Fruit fly (Drosophila melanogaster) whole organism, prepupa: ENCODE measurements around the gene CG11726.
A peak's percentile ranks its signal among the peaks of the same experiment; 100 is the strongest.

ENCODE experiments used
- Blimp-1 ChIP-seq: fragments of 200-800 bp; sonication (Bioruptor generic); optimal IDR thresholded peaks from 3 replicates; lab custom pipeline; 2017; ENCODE audit warnings: missing biosample characterization, missing genetic modification characterization, mild to moderate bottlenecking, moderate library complexity, missing genetic modification reagents
- CG11294 ChIP-seq: fragments of 200-800 bp; sonication (Bioruptor generic); IDR thresholded peaks from 2 replicates; pipeline ENCODE4 v1.3.6; 2022; ENCODE audit warnings: missing biosample characterization, missing genetic modification characterization
- CG11762 ChIP-seq: fragments of 200-800 bp; sonication (Bioruptor generic); optimal IDR thresholded peaks from 3 replicates; lab custom pipeline; 2016; ENCODE audit warnings: missing biosample characterization, missing genetic modification characterization; ENCODE audit not compliant: insufficient read depth
- CG11902 ChIP-seq: fragments of 200-800 bp; sonication (Bioruptor generic); optimal IDR thresholded peaks from 3 replicates; lab custom pipeline; 2016; ENCODE audit warnings: missing biosample characterization, missing genetic modification characterization
- CG15336 ChIP-seq: fragments of 200-800 bp; sonication (Bioruptor generic); IDR thresholded peaks from 2 replicates; pipeline ENCODE4 v1.3.6; 2022; ENCODE audit warnings: missing biosample characterization, missing genetic modification characterization
- CG1621 ChIP-seq: fragments of 200-800 bp; sonication (Bioruptor generic); optimal IDR thresholded peaks from 3 replicates; lab custom pipeline; 2018; ENCODE audit warnings: missing biosample characterization, mild to moderate bottlenecking, missing genetic modification characterization
- CG16779 ChIP-seq: fragments of 200-800 bp; sonication (Bioruptor generic); optimal IDR thresholded peaks from 3 replicates; lab custom pipeline; 2017; ENCODE audit warnings: missing biosample characterization, mild to moderate bottlenecking, missing genetic modification characterization
- CG3032 ChIP-seq: fragments of 200-800 bp; optimal IDR thresholded peaks from 2 replicates; lab custom pipeline; 2019; ENCODE audit warnings: missing biosample characterization, mild to moderate bottlenecking, missing genetic modification characterization, moderate library complexity
- CG31627 ChIP-seq: fragments of 200-800 bp; sonication (Bioruptor generic); optimal IDR thresholded peaks from 3 replicates; lab custom pipeline; 2016; ENCODE audit warnings: missing biosample characterization, missing genetic modification characterization
- CG32006 ChIP-seq: fragments of 200-800 bp; sonication (Bioruptor generic); optimal IDR thresholded peaks from 3 replicates; lab custom pipeline; 2017; ENCODE audit warnings: missing biosample characterization, mild to moderate bottlenecking, missing genetic modification characterization
- CG34406 ChIP-seq: fragments of 200-800 bp; sonication (Bioruptor generic); optimal IDR thresholded peaks from 3 replicates; lab custom pipeline; 2016; ENCODE audit warnings: missing biosample characterization, missing genetic modification characterization
- CG4318 ChIP-seq: fragments of 200-800 bp; sonication (Bioruptor generic); optimal IDR thresholded peaks from 3 replicates; lab custom pipeline; 2017; ENCODE audit warnings: missing biosample characterization, mild to moderate bottlenecking, missing genetic modification characterization
- CG6276 ChIP-seq: fragments of 200-800 bp; sonication (Bioruptor generic); optimal IDR thresholded peaks from 2 replicates; lab custom pipeline; 2017; ENCODE audit warnings: missing biosample characterization, mild to moderate bottlenecking, missing genetic modification characterization
- CG6792 ChIP-seq: fragments of 200-800 bp; sonication (Bioruptor generic); optimal IDR thresholded peaks from 3 replicates; lab custom pipeline; 2016; ENCODE audit warnings: missing biosample characterization, missing genetic modification characterization
- CG6808 ChIP-seq: fragments of 200-800 bp; sonication (Bioruptor generic); optimal IDR thresholded peaks from 3 replicates; lab custom pipeline; 2017; ENCODE audit warnings: missing biosample characterization, missing genetic modification characterization, mild to moderate bottlenecking, moderate library complexity, missing genetic modification reagents
- CG7368 ChIP-seq: fragments of 200-800 bp; sonication (Bioruptor generic); optimal IDR thresholded peaks from 3 replicates; lab custom pipeline; 2016; ENCODE audit warnings: missing biosample characterization, missing genetic modification characterization
- CG8119 ChIP-seq: fragments of 200-800 bp; sonication (Bioruptor generic); IDR thresholded peaks from 3 replicates; pipeline ENCODE4 v1.3.6; 2022; ENCODE audit warnings: missing biosample characterization, missing genetic modification characterization
- CG8319 ChIP-seq: fragments of 200-800 bp; sonication (Bioruptor generic); optimal IDR thresholded peaks from 3 replicates; lab custom pipeline; 2016; ENCODE audit warnings: missing biosample characterization, missing genetic modification characterization
- CG8632 ChIP-seq: fragments of 200-800 bp; sonication (Bioruptor generic); optimal IDR thresholded peaks from 3 replicates; lab custom pipeline; 2016; ENCODE audit warnings: missing biosample characterization, missing genetic modification characterization
- CG9139 ChIP-seq: fragments of 200-800 bp; sonication (Bioruptor generic); optimal IDR thresholded peaks from 3 replicates; lab custom pipeline; 2017; ENCODE audit warnings: missing biosample characterization, mild to moderate bottlenecking, missing genetic modification characterization
- Eip75B ChIP-seq: fragments of 200-800 bp; sonication (Bioruptor generic); optimal IDR thresholded peaks from 3 replicates; lab custom pipeline; 2016; ENCODE audit warnings: missing biosample characterization, missing genetic modification characterization
- Eip78C ChIP-seq: fragments of 200-800 bp; sonication (Bioruptor generic); peaks from one replicate; lab custom pipeline; 2016; ENCODE audit warnings: missing biosample characterization, missing genetic modification characterization
- Eip93F ChIP-seq: fragments of 200-800 bp; sonication (Bioruptor generic); optimal IDR thresholded peaks from 2 replicates; lab custom pipeline; 2016; ENCODE audit warnings: missing biosample characterization, mild to moderate bottlenecking, missing genetic modification characterization
- Ets21C ChIP-seq: fragments of 200-800 bp; sonication (Bioruptor generic); optimal IDR thresholded peaks from 3 replicates; lab custom pipeline; 2016; ENCODE audit warnings: missing biosample characterization, missing genetic modification characterization
- Ets96B ChIP-seq: fragments of 200-800 bp; optimal IDR thresholded peaks from 2 replicates; lab custom pipeline; 2019; ENCODE audit warnings: missing biosample characterization, mild to moderate bottlenecking, missing genetic modification characterization, moderate library complexity
- Gug ChIP-seq: fragments of 200-800 bp; sonication (Bioruptor generic); IDR thresholded peaks from 2 replicates; pipeline ENCODE4 v1.3.6; 2022; ENCODE audit warnings: missing biosample characterization, missing genetic modification characterization
- Hr38 ChIP-seq: sonication (Bioruptor generic); optimal IDR thresholded peaks from 2 replicates; lab custom pipeline; 2016; ENCODE audit warnings: missing biosample characterization, missing genetic modification characterization
- Hr39 ChIP-seq: fragments of 200-800 bp; sonication (Bioruptor generic); optimal IDR thresholded peaks from 2 replicates; lab custom pipeline; 2016; ENCODE audit warnings: missing biosample characterization, missing genetic modification characterization
- Hr4 ChIP-seq: fragments of 200-800 bp; sonication (Bioruptor generic); optimal IDR thresholded peaks from 3 replicates; lab custom pipeline; 2016; ENCODE audit warnings: missing biosample characterization, missing genetic modification characterization
- OdsH ChIP-seq: fragments of 200-800 bp; sonication (Bioruptor generic); optimal IDR thresholded peaks from 3 replicates; lab custom pipeline; 2016; ENCODE audit warnings: missing biosample characterization, missing genetic modification characterization
- Smox ChIP-seq: fragments of 200-800 bp; sonication (Bioruptor generic); optimal IDR thresholded peaks from 3 replicates; lab custom pipeline; 2016; ENCODE audit warnings: missing biosample characterization, missing genetic modification characterization
- Sox102F ChIP-seq: fragments of 200-800 bp; sonication (Bioruptor generic); optimal IDR thresholded peaks from 2 replicates; lab custom pipeline; 2016; ENCODE audit warnings: missing biosample characterization, mild to moderate bottlenecking, missing genetic modification characterization
- Sox14 ChIP-seq: fragments of 200-800 bp; sonication (Bioruptor generic); optimal IDR thresholded peaks from 3 replicates; lab custom pipeline; 2016; ENCODE audit warnings: missing biosample characterization, missing genetic modification characterization
- Sox15 ChIP-seq: fragments of 200-800 bp; sonication (Bioruptor generic); optimal IDR thresholded peaks from 3 replicates; lab custom pipeline; 2016; ENCODE audit warnings: missing biosample characterization, missing genetic modification characterization
- acj6 ChIP-seq: fragments of 200-800 bp; sonication (Bioruptor generic); optimal IDR thresholded peaks from 3 replicates; lab custom pipeline; 2016; ENCODE audit warnings: missing biosample characterization, missing genetic modification characterization
- cyc ChIP-seq: fragments of 200-800 bp; sonication (Bioruptor generic); optimal IDR thresholded peaks from 3 replicates; lab custom pipeline; 2016; ENCODE audit warnings: missing biosample characterization, missing genetic modification characterization
- dac ChIP-seq: fragments of 200-800 bp; sonication (Bioruptor generic); optimal IDR thresholded peaks from 2 replicates; lab custom pipeline; 2017; ENCODE audit warnings: missing biosample characterization, mild to moderate bottlenecking, missing genetic modification characterization
- dsx ChIP-seq: fragments of 200-800 bp; optimal IDR thresholded peaks from 3 replicates; lab custom pipeline; 2019; ENCODE audit warnings: missing biosample characterization, mild to moderate bottlenecking, missing genetic modification characterization, moderate library complexity; ENCODE audit not compliant: poor library complexity, severe bottlenecking
- eg ChIP-seq: fragments of 200-800 bp; sonication (Bioruptor generic); IDR thresholded peaks from 3 replicates; pipeline ENCODE4 v1.3.6; 2022; ENCODE audit warnings: missing biosample characterization, missing genetic modification characterization
- esn ChIP-seq: fragments of 200-800 bp; sonication (Bioruptor generic); optimal IDR thresholded peaks from 2 replicates; lab custom pipeline; 2016; ENCODE audit warnings: missing biosample characterization, mild to moderate bottlenecking, missing genetic modification characterization, moderate library complexity
- fd59A ChIP-seq: fragments of 200-800 bp; sonication (Bioruptor generic); optimal IDR thresholded peaks from 2 replicates; lab custom pipeline; 2017; ENCODE audit warnings: missing biosample characterization, mild to moderate bottlenecking, missing genetic modification characterization, missing genetic modification reagents
- fkh ChIP-seq: fragments of 200-800 bp; sonication (Bioruptor generic); optimal IDR thresholded peaks from 3 replicates; lab custom pipeline; 2017; ENCODE audit warnings: missing biosample characterization, mild to moderate bottlenecking, missing genetic modification characterization, moderate library complexity
- net ChIP-seq: fragments of 200-800 bp; sonication (Bioruptor generic); optimal IDR thresholded peaks from 3 replicates; lab custom pipeline; 2016; ENCODE audit warnings: missing biosample characterization, missing genetic modification characterization
- spab ChIP-seq: fragments of 200-800 bp; sonication (Bioruptor generic); optimal IDR thresholded peaks from 2 replicates; lab custom pipeline; 2017; ENCODE audit warnings: missing biosample characterization, mild to moderate bottlenecking, missing genetic modification characterization, missing genetic modification reagents
- ss ChIP-seq, 2 experiments: fragments of 200-800 bp; sonication (Bioruptor generic); optimal IDR thresholded peaks; 2 replicates in 1 of 2; 3 replicates in 1 of 2; lab custom pipeline; 2017 to 2018; ENCODE audit warnings: mild to moderate bottlenecking in 2 of 2, missing biosample characterization in 2 of 2, missing genetic modification characterization in 2 of 2, moderate library complexity in 1 of 2
- topi ChIP-seq: fragments of 200-800 bp; sonication (Bioruptor generic); optimal IDR thresholded peaks from 3 replicates; lab custom pipeline; 2016; ENCODE audit warnings: missing biosample characterization, missing genetic modification characterization
- vri ChIP-seq: fragments of 200-800 bp; sonication (Bioruptor generic); optimal IDR thresholded peaks from 3 replicates; lab custom pipeline; 2016; ENCODE audit warnings: missing biosample characterization, mild to moderate bottlenecking, missing genetic modification characterization

The CG11726 gene

DNA sequence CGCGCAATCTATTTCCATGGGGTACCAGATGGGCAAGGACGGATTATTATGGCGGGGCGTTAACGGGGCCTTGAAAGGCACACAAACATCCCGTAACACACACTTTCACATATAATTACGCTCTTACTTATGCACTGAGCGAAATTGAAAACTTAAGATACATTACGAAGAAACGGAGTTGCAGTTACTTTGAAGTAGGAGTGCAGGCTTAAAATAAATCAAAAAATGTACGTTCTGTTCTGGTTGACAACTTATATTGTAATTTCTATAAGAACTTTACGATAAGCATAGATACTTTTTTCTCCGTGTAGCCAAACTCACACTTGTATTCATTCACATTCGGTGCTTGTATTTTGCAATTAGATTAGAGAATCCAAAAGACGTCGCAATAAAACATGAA lies 41.5 kb upstream of the CG11726 start (continued):
- TF ChIP-seq CG15336 (GFP tag; lab: Robert Waterston, UW): peak; percentile 64
- peak; percentile 44 for TF ChIP-seq CG8632 (GFP tag; lab: Kevin White, UChicago)
- peak; percentile 63 for TF ChIP-seq OdsH
- peak; percentile 80 for TF ChIP-seq Sox14 (GFP tag; lab: Kevin White, UChicago)
- no peak for TF ChIP-seq spab (GFP tag; lab: Kevin White, UChicago)
- TF ChIP-seq Gug (GFP tag; lab: Robert Waterston, UW): peak; percentile 43
- no peak for TF ChIP-seq ss (GFP tag; optimal IDR thresholded peaks at IDR 0.05; lab: Kevin White, UChicago)
- no peak for TF ChIP-seq CG1621 (tag; lab: Kevin White, UChicago)
- peak; percentile 87 for TF ChIP-seq esn (GFP tag; lab: Kevin White, UChicago)
- peak; percentile 1 for TF ChIP-seq Blimp-1 (GFP tag; lab: Kevin White, UChicago)
- peak; percentile 85 for TF ChIP-seq Smox (GFP tag; lab: Kevin White, UChicago)
- peak; percentile 85 for TF ChIP-seq topi
- peak; percentile 84 for TF ChIP-seq Eip78C (GFP tag; lab: Kevin White, UChicago)
- peak; percentile 62 for TF ChIP-seq Eip93F (GFP tag; lab: Kevin White, UChicago)
- no peak for TF ChIP-seq CG16779 (tag; lab: Kevin White, UChicago)
- no peak for TF ChIP-seq CG11294 (GFP tag; lab: Robert Waterston, UW)
- TF ChIP-seq Eip75B (GFP tag; lab: Kevin White, UChicago): peak; percentile 49
- peak; percentile 84 for TF ChIP-seq cyc (GFP tag; lab: Kevin White, UChicago)
- TF ChIP-seq CG6276: peak; percentile 12
- no peak for TF ChIP-seq dsx (GFP tag; lab: Kevin White, UChicago)
- TF ChIP-seq CG6808: no peak

DNA sequence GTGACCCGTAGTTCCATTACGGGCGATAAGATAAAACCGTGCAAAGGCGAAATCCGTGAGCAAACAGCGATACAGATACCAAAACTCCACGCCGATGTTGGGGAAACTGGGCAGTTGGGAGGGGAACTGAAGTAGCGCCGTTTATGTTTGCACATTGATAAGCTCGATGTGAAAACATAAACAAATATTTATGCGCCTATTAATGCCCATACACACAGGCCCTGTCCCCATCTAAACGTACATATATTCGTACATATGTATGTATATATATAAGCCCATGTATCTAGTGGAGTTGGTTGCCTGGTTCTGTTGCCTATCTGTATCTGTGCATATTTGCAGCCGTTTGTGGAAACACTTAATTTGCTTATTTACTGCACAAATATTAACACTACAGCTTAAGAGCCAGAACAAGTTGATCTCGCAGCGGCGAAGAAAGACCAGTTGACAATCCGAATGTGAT lies 40.2 kb upstream of the CG11726 start:
- TF ChIP-seq Eip78C (GFP tag; lab: Kevin White, UChicago) (peak; percentile 96), eg (GFP tag; lab: Robert Waterston, UW) (peak; percentile 45; the same call in 1 of the 3 replicates), Hr38 (GFP tag; lab: Kevin White, UChicago) (peak; percentile 28), CG6808 (peak; percentile 85), CG4318 (GFP tag; lab: Kevin White, UChicago) (no peak), fkh (GFP tag; lab: Kevin White, UChicago) (peak; percentile 99), Sox15 (GFP tag; lab: Kevin White, UChicago) (no peak), CG9139 (peak; percentile 90), dac (GFP tag; lab: Kevin White, UChicago) (peak; percentile 48), Gug (GFP tag; lab: Robert Waterston, UW) (peak; percentile 36), esn (GFP tag; lab: Kevin White, UChicago) (peak; percentile 68), CG15336 (GFP tag; lab: Robert Waterston, UW) (no peak), CG31627 (GFP tag; lab: Kevin White, UChicago) (peak; percentile 2), Eip93F (GFP tag; lab: Kevin White, UChicago) (no peak), cyc (GFP tag; lab: Kevin White, UChicago) (peak; percentile 9), ss (GFP tag; optimal IDR thresholded peaks at IDR 0.05; lab: Kevin White, UChicago) (peak; percentile 84 to 90), CG7368 (GFP tag; lab: Kevin White, UChicago) (peak; percentile 75), net (GFP tag; lab: Kevin White, UChicago) (peak; percentile 84), Sox102F (GFP tag; lab: Kevin White, UChicago) (peak; percentile 70), Ets21C (no peak), CG34406 (GFP tag; lab: Kevin White, UChicago) (peak; percentile 78), CG8319 (peak; percentile 47), Hr39 (GFP tag; lab: Kevin White, UChicago) (no peak), Sox14 (GFP tag; lab: Kevin White, UChicago) (peak; percentile 34), CG1621 (tag; lab: Kevin White, UChicago) (peak; percentile 88), Hr4 (peak; percentile 40), CG16779 (tag; lab: Kevin White, UChicago) (peak; percentile 59), CG11762 (GFP tag; lab: Kevin White, UChicago) (peak; percentile 73), CG8119 (peak; percentile 49; the same call in 2 of the 3 replicates), CG11902 (GFP tag; lab: Kevin White, UChicago) (no peak), CG6792 (GFP tag; lab: Kevin White, UChicago) (peak; percentile 72), CG32006 (GFP tag; lab: Kevin White, UChicago) (peak; percentile 60), Ets96B (tag; lab: Kevin White, UChicago) (peak; percentile 61), CG3032 (tag; lab: Kevin White, UChicago) (peak; percentile 62), vri (GFP tag; lab: Kevin White, UChicago) (peak; percentile 80), acj6 (GFP tag; lab: Kevin White, UChicago) (peak; percentile 69), fd59A (peak; percentile 63), CG11294 (GFP tag; lab: Robert Waterston, UW) (no peak), CG8632 (GFP tag; lab: Kevin White, UChicago) (peak; percentile 82)
